Fruit fly (Drosophila melanogaster) Kc167 (cell line): Measurements from ENCODE around the gene ZnT33D.

Experiments
- Myc ChIP-seq: fragments of >200 bp; optimal IDR thresholded peaks from 2 replicates; lab custom pipeline; 2017; ENCODE audit warnings: missing external identifiers
- Sin3A ChIP-seq: fragments of >200 bp; optimal IDR thresholded peaks from 2 replicates; lab custom pipeline; 2018; ENCODE audit warnings: missing external identifiers
- h ChIP-seq: fragments of >200 bp; optimal IDR thresholded peaks from 3 replicates; lab custom pipeline; 2018; ENCODE audit warnings: missing external identifiers
- insv ChIP-seq: fragments of >200 bp; optimal IDR thresholded peaks from 3 replicates; lab custom pipeline; 2018; ENCODE audit warnings: missing external identifiers
- psq ChIP-seq: fragments of >200 bp; optimal IDR thresholded peaks from 2 replicates; lab custom pipeline; 2017; ENCODE audit warnings: missing external identifiers
- ttk ChIP-seq: sonication (Bioruptor generic); optimal IDR thresholded peaks from 2 replicates; lab custom pipeline; 2017; ENCODE audit warnings: missing external identifiers

The ZnT33D gene

dm6 chr2L:12163941-12164340 lies at the start of gene ZnT33D:
ZnT33D (plus strand) TSS chr2L:12164241.
- TF ChIP-seq h: no peak
- no peak for TF ChIP-seq psq (lab: Kevin White, UChicago)
- TF ChIP-seq ttk (lab: Kevin White, UChicago): no peak
- TF ChIP-seq Myc (lab: Kevin White, UChicago): no peak
- TF ChIP-seq insv (lab: Kevin White, UChicago): no peak
- TF ChIP-seq Sin3A (lab: Kevin White, UChicago): no peak

dm6 chr2L:12115809-12116208 lies 48.2 kb upstream of the ZnT33D start:
- no peak for TF ChIP-seq insv (lab: Kevin White, UChicago)
- no peak for TF ChIP-seq psq (lab: Kevin White, UChicago)
- TF ChIP-seq Sin3A (lab: Kevin White, UChicago): no peak
- TF ChIP-seq ttk (lab: Kevin White, UChicago): no peak
- TF ChIP-seq h: no peak
- TF ChIP-seq Myc (lab: Kevin White, UChicago): no peak

- TF ChIP-seq h (no peak), psq (lab: Kevin White, UChicago) (no peak), insv (lab: Kevin White, UChicago) (no peak), Myc (lab: Kevin White, UChicago) (no peak), ttk (lab: Kevin White, UChicago) (no peak), Sin3A (lab: Kevin White, UChicago) (no peak)
These were observed 44.0 kb upstream of the ZnT33D start for dm6 chr2L:12120000-12120399.

dm6 chr2L:12133275-12134124 lies 30.5 kb upstream of the ZnT33D start, which contains the start of gene rho-6:
rho-6 (minus strand) TSS chr2L:12133411.
- no peak for TF ChIP-seq ttk (lab: Kevin White, UChicago)
- TF ChIP-seq Myc (lab: Kevin White, UChicago): no peak
- TF ChIP-seq psq (lab: Kevin White, UChicago): no peak
- no peak for TF ChIP-seq Sin3A (lab: Kevin White, UChicago)
- no peak for TF ChIP-seq insv (lab: Kevin White, UChicago)
- TF ChIP-seq h: no peak

dm6 chr2L:12134125-12134378 lies 30.0 kb upstream of the ZnT33D start:
- TF ChIP-seq Sin3A (lab: Kevin White, UChicago) (no peak), ttk (lab: Kevin White, UChicago) (no peak)

DNA sequence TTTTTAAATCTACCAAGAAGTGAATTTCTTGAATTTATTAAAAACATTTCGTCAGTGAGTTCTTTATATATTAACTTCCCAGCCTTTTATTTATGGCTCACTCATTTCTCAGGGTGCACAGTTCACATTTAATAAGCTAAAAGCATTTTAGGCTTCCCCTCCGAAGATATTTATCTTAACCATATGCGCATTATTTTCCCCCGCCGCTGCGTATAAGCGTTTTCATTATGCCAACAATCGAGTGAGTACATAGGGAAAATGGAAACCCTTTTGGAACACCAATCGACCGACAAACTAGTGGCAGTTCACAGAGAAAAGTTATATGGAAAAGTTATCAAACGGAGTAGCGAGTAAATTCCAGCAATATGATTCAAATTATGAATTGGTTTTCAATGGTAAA lies 26.3 kb upstream of the ZnT33D start, which contains the start of gene Gr33a:
Gene Gr33a, plus strand, starts transcription at position 301 of the 400 bp plus-strand sequence.
- TF ChIP-seq h (no peak), ttk (lab: Kevin White, UChicago) (no peak), insv (lab: Kevin White, UChicago) (no peak), Myc (lab: Kevin White, UChicago) (no peak), Sin3A (lab: Kevin White, UChicago) (no peak), psq (lab: Kevin White, UChicago) (no peak)

DNA sequence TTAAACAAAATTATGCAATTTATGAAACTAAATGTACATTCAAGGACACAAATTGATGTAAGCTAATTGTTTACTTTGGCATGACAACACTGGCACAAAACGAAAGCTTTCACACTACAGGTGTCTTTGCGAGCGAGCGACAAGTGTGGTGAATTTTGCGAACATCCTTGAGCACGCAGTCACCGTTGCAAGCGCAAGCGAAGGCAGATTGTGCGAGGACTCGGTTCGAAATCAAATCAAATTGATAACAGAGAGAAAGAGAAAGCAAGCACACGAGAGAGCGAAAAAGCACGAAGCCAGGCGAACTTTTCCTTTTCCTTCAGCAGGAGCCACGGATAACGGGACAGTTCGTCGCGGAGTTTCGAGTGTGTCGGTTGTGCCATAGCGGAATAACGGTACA lies 21.6 kb upstream of the ZnT33D start, which contains the start of gene CG31760:
Gene CG31760, plus strand, starts transcription at position 342 of the 400 bp plus-strand sequence.
- no peak for TF ChIP-seq Myc (lab: Kevin White, UChicago)
- no peak for TF ChIP-seq h
- no peak for TF ChIP-seq insv (lab: Kevin White, UChicago)
- no peak for TF ChIP-seq Sin3A (lab: Kevin White, UChicago)
- TF ChIP-seq ttk (lab: Kevin White, UChicago): no peak
- no peak for TF ChIP-seq psq (lab: Kevin White, UChicago)

dm6 chr2L:12161467-12161866 lies 2.6 kb upstream of the ZnT33D start, which contains the start of gene CG31861:
CG31861 (plus strand) TSS chr2L:12161767.
- TF ChIP-seq ttk (lab: Kevin White, UChicago) (no peak), Sin3A (lab: Kevin White, UChicago) (no peak), insv (lab: Kevin White, UChicago) (no peak), Myc (lab: Kevin White, UChicago) (no peak), h (no peak), psq (lab: Kevin White, UChicago) (no peak)

- TF ChIP-seq insv (lab: Kevin White, UChicago) (no peak), Sin3A (lab: Kevin White, UChicago) (no peak), ttk (lab: Kevin White, UChicago) (no peak)
These were observed 6.2 kb downstream of the ZnT33D start, which contains the start of gene CG17217 for dm6 chr2L:12170250-12170649. CG17217 (plus strand) TSS chr2L:12170550.

dm6 chr2L:12172536-12173234 lies 8.6 kb downstream of the ZnT33D start, which contains the start of the genes CG6583 and crok:
CG6583 (minus strand) TSS chr2L:12172586.
crok (plus strand) TSS chr2L:12172981.
- TF ChIP-seq psq (lab: Kevin White, UChicago) (no peak), Myc (lab: Kevin White, UChicago) (no peak), Sin3A (lab: Kevin White, UChicago) (no peak), ttk (lab: Kevin White, UChicago) (no peak), insv (lab: Kevin White, UChicago) (no peak), h (no peak)

dm6 chr2L:12174493-12175129 lies 10.6 kb downstream of the ZnT33D start, which contains the start of gene bru1:
bru1 (plus strand) TSS chr2L:12175004.
- TF ChIP-seq insv (lab: Kevin White, UChicago) (no peak), h (no peak), Sin3A (lab: Kevin White, UChicago) (no peak)
